Worm (Caenorhabditis elegans) whole organism, early embryonic: ENCODE measurements around the gene col-108.
A peak's percentile ranks its signal among the peaks of the same experiment; 100 is the strongest.

ENCODE experiments used
- ama-1 ChIP-seq: fragments of 150-350 bp; optimal IDR thresholded peaks from 2 replicates; lab custom pipeline; 2014
- ceh-36 ChIP-seq: sonication (generic microtip); optimal IDR thresholded peaks from 2 replicates; lab custom pipeline; 2016; ENCODE audit warnings: missing genetic modification characterization, inconsistent platforms, missing compliant biosample characterization
- ets-7 ChIP-seq: sonication (generic microtip); optimal IDR thresholded peaks from 2 replicates; lab custom pipeline; 2016; ENCODE audit warnings: missing genotype, missing genetic modification characterization, missing compliant biosample characterization
- flt-1 ChIP-seq: fragments of 200-800 bp; sonication (Bioruptor generic); IDR thresholded peaks from 2 replicates; pipeline ENCODE4 v1.3.6; 2022; ENCODE audit warnings: missing genetic modification characterization, missing compliant biosample characterization
- hmg-4 ChIP-seq: fragments of 200-800 bp; sonication (Bioruptor generic); optimal IDR thresholded peaks from 2 replicates; lab custom pipeline; 2018; ENCODE audit warnings: mild to moderate bottlenecking, missing genetic modification characterization, missing compliant biosample characterization
- pes-1 ChIP-seq: fragments of 200-800 bp; sonication (Bioruptor generic); IDR thresholded peaks from 2 replicates; pipeline ENCODE4 v1.3.6; 2022; ENCODE audit warnings: missing genetic modification reagents, missing genetic modification characterization, missing compliant biosample characterization
- scrt-1 ChIP-seq: fragments of 200-800 bp; sonication (Bioruptor generic); IDR thresholded peaks from 2 replicates; pipeline ENCODE4 v1.3.6; 2022; ENCODE audit warnings: missing genetic modification characterization, missing compliant biosample characterization
- sea-1 ChIP-seq: fragments of 200-800 bp; sonication (Bioruptor generic); conservative IDR thresholded peaks from 2 replicates; pipeline ENCODE4 v1.3.6; 2022; ENCODE audit warnings: missing genetic modification characterization, missing compliant biosample characterization

DNA sequence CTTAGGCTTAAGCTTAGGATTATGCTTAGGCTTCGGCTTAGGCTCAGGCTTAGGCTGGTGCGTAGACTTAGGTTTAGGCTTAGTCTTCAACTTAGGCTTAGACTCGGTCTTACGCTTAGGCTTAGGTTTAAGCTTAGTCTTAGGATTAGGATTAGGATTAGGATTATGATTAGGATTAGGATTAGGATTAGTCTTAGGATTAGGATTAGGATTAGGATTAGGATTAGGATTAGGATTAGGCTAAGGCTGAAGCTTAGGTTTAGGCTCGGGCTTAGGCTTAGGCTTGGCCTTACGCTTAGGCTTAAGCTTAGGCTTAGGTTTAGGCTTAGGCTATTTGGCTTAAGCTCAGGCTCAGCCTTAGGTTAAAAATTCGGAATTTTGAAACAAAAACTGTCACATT lies 16.8 kb downstream of the col-108 start:
- TF ChIP-seq ama-1 (lab: Kevin White, UChicago) (no peak), flt-1 (GFP tag; lab: Robert Waterston, UW) (no peak), pes-1 (GFP tag; lab: Robert Waterston, UW) (no peak), hmg-4 (GFP tag; lab: Kevin White, UChicago) (no peak), scrt-1 (GFP tag; lab: Robert Waterston, UW) (no peak), sea-1 (GFP tag; lab: Robert Waterston, UW) (no peak), ceh-36 (tag; lab: Kevin White, UChicago) (peak; percentile 96), ets-7 (tag; lab: Kevin White, UChicago) (no peak)
